Worm (Caenorhabditis elegans) whole organism, L4 larva: ENCODE measurements around the gene micu-1.
A peak's percentile ranks its signal among the peaks of the same experiment; 100 is the strongest.

ENCODE experiments used
- Y75B8A.6 ChIP-seq: fragments of 200-800 bp; sonication (Bioruptor generic); IDR thresholded peaks from 2 replicates; pipeline ENCODE4 v1.3.6; 2022; ENCODE audit warnings: missing genetic modification reagents, missing genetic modification characterization, missing compliant biosample characterization
- aha-1 ChIP-seq: fragments of 150-350 bp; peaks from one replicate; lab custom pipeline; 2014; ENCODE audit warnings: missing biosample characterization, missing genetic modification characterization
- ama-1 ChIP-seq: fragments of 150-350 bp; optimal IDR thresholded peaks from 2 replicates; lab custom pipeline; 2014; ENCODE audit warnings: inconsistent platforms, mixed read lengths
- ceh-82 ChIP-seq: sonication (generic microtip); optimal IDR thresholded peaks from 2 replicates; lab custom pipeline; 2017; ENCODE audit warnings: missing biosample characterization, missing genetic modification characterization
- ctbp-1 ChIP-seq: fragments of 200-800 bp; sonication (Bioruptor generic); IDR thresholded peaks from 2 replicates; pipeline ENCODE4 v1.3.6; 2022; ENCODE audit warnings: missing genetic modification reagents, missing genetic modification characterization, missing compliant biosample characterization
- dmd-9 ChIP-seq: fragments of 200-800 bp; sonication (Bioruptor generic); IDR thresholded peaks from 2 replicates; pipeline ENCODE4 v1.3.6; 2022; ENCODE audit warnings: missing genetic modification reagents, missing genetic modification characterization, missing compliant biosample characterization
- dpl-1 ChIP-seq: fragments of 150-350 bp; optimal IDR thresholded peaks from 2 replicates; lab custom pipeline; 2014; ENCODE audit warnings: missing biosample characterization, missing genetic modification reagents, missing genetic modification characterization
- dve-1 ChIP-seq: sonication (generic microtip); optimal IDR thresholded peaks from 2 replicates; lab custom pipeline; 2017; ENCODE audit warnings: antibody characterized with exemption, mild to moderate bottlenecking, missing genetic modification characterization, missing compliant biosample characterization; ENCODE audit not compliant: insufficient read depth
- fkh-10 ChIP-seq: fragments of 150-350 bp; optimal IDR thresholded peaks from 2 replicates; lab custom pipeline; 2014; ENCODE audit warnings: missing biosample characterization, missing genetic modification reagents, missing genetic modification characterization
- hif-1 ChIP-seq, 2 experiments: sonication (generic microtip); optimal IDR thresholded peaks; 2 replicates each; lab custom pipeline; 2016 to 2017; ENCODE audit warnings: missing compliant biosample characterization in 2 of 2, missing genetic modification characterization in 2 of 2, missing genetic modification reagents in 2 of 2, missing genotype in 2 of 2, mild to moderate bottlenecking in 1 of 2
- hmg-1.1 ChIP-seq: fragments of 200-800 bp; sonication (Bioruptor generic); IDR thresholded peaks from 2 replicates; pipeline ENCODE4 v1.3.6; 2022; ENCODE audit warnings: missing genetic modification reagents, missing genetic modification characterization, missing compliant biosample characterization
- lin-38 ChIP-seq: fragments of 200-800 bp; sonication (Bioruptor generic); IDR thresholded peaks from 2 replicates; pipeline ENCODE4 v1.3.6; 2022; ENCODE audit warnings: missing genetic modification reagents, missing genetic modification characterization, missing compliant biosample characterization
- lsy-2 ChIP-seq, 2 experiments: fragments of 150-350 bp in 1 of 2; sonication (generic microtip) in 1 of 2; optimal IDR thresholded peaks; 2 replicates each; lab custom pipeline; 2014 to 2017; ENCODE audit warnings: missing biosample characterization in 2 of 2, missing genetic modification characterization in 2 of 2
- mdt-29 ChIP-seq: fragments of 200-800 bp; sonication (Bioruptor generic); IDR thresholded peaks from 2 replicates; pipeline ENCODE4 v1.3.6; 2022; ENCODE audit warnings: missing genetic modification reagents, missing genetic modification characterization, missing compliant biosample characterization
- mep-1 ChIP-seq: fragments of 150-350 bp; sonication (generic microtip); optimal IDR thresholded peaks from 3 replicates; lab custom pipeline; 2014; ENCODE audit warnings: missing biosample characterization, missing genetic modification characterization
- mes-2 ChIP-seq: sonication (generic microtip); optimal IDR thresholded peaks from 2 replicates; lab custom pipeline; 2016; ENCODE audit warnings: missing genotype, mild to moderate bottlenecking, missing genetic modification characterization, missing compliant biosample characterization; ENCODE audit not compliant: poor library complexity, severe bottlenecking
- nhr-10 ChIP-seq: fragments of 150-350 bp; optimal IDR thresholded peaks from 2 replicates; lab custom pipeline; 2014; ENCODE audit warnings: missing biosample characterization, missing genetic modification characterization
- nhr-111 ChIP-seq: fragments of 200-800 bp; sonication (Bioruptor generic); optimal IDR thresholded peaks from 2 replicates; lab custom pipeline; 2018; ENCODE audit warnings: mild to moderate bottlenecking, missing genetic modification characterization, missing compliant biosample characterization
- nhr-6 ChIP-seq: fragments of 150-350 bp; optimal IDR thresholded peaks from 2 replicates; lab custom pipeline; 2014; ENCODE audit warnings: missing biosample characterization, missing genetic modification characterization
- pha-4 ChIP-seq, 2 experiments: fragments of 150-350 bp in 1 of 2; fragments of 200-800 bp in 1 of 2; sonication (Bioruptor generic) in 1 of 2; IDR thresholded peaks in 1 of 2; optimal IDR thresholded peaks in 1 of 2; 2 replicates each; pipeline versions ENCODE4 v1.3.6 to Lab custom; 2014 to 2022; ENCODE audit warnings: missing genetic modification characterization in 2 of 2, missing genetic modification reagents in 2 of 2, missing biosample characterization in 1 of 2, missing compliant biosample characterization in 1 of 2
- php-3 ChIP-seq: fragments of 200-800 bp; sonication (Bioruptor generic); IDR thresholded peaks from 2 replicates; pipeline ENCODE4 v1.3.6; 2022; ENCODE audit warnings: missing genetic modification reagents, missing genetic modification characterization, missing compliant biosample characterization
- set-16 ChIP-seq: fragments of 200-800 bp; sonication (Bioruptor generic); IDR thresholded peaks from 2 replicates; pipeline ENCODE4 v1.3.6; 2022; ENCODE audit warnings: missing genetic modification reagents, missing genetic modification characterization, missing compliant biosample characterization
- skn-1 ChIP-seq: fragments of 150-350 bp; optimal IDR thresholded peaks from 2 replicates; lab custom pipeline; 2014; ENCODE audit warnings: missing biosample characterization, missing genetic modification characterization
- snpc-1.2 ChIP-seq: fragments of 200-800 bp; sonication (Bioruptor generic); IDR thresholded peaks from 2 replicates; pipeline ENCODE4 v1.3.6; 2022; ENCODE audit warnings: missing genetic modification reagents, missing genetic modification characterization, missing compliant biosample characterization
- spr-3 ChIP-seq: fragments of 200-800 bp; sonication (Bioruptor generic); optimal IDR thresholded peaks from 2 replicates; lab custom pipeline; 2018; ENCODE audit warnings: mild to moderate bottlenecking, missing genetic modification characterization, missing compliant biosample characterization
- tag-97 ChIP-seq: fragments of 200-800 bp; sonication (Bioruptor generic); IDR thresholded peaks from 2 replicates; pipeline ENCODE4 v1.3.6; 2022; ENCODE audit warnings: missing genetic modification characterization, missing compliant biosample characterization
- unc-62 ChIP-seq, 3 experiments: fragments of 150-350 bp in 1 of 3; sonication (generic microtip); optimal IDR thresholded peaks in 2 of 3; peaks in 1 of 3; 1 replicate in 1 of 3; 2 replicates in 2 of 3; lab custom pipeline; 2014 to 2017; ENCODE audit warnings: missing biosample characterization in 3 of 3, missing genetic modification characterization in 3 of 3, missing genetic modification reagents in 3 of 3, missing genotype in 1 of 3
- zfp-3 ChIP-seq: fragments of 200-800 bp; sonication (Bioruptor generic); conservative IDR thresholded peaks from 2 replicates; pipeline ENCODE4 v1.3.6; 2022; ENCODE audit warnings: missing genetic modification reagents, missing genetic modification characterization, missing compliant biosample characterization

Gene micu-1

DNA sequence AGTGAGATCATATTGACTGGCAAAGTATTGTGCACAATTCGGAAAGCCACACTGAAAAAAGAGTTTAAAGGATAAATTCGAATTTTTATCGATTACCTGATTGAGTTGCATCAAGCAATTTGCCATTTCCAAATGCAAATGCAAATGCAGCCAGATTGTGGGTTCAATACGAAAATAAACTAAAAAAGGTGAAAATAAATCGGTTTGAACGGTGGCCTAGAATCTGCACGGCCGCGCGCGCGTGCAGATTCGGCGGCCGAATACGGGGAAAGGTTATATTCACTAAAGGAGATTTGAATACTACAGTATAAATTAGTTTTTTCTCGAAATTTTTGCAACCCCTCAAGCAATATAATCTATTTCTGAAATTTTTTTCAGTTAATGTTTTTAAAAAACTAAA is 8.4 kb upstream of the micu-1 start, which contains the start of gene Y67H2A.10:
Gene Y67H2A.10, minus strand, starts transcription at position 184 of the 400 bp plus-strand sequence.
- TF ChIP-seq fkh-10 (GFP tag; lab: Kevin White, UChicago): no peak
- peak in 1 of 2 experiments; percentile 45 for TF ChIP-seq lsy-2 (tag; optimal IDR thresholded peaks at IDR 0.05; lab: Kevin White, UChicago)
- peak; percentile 11 for TF ChIP-seq mep-1 (tag; lab: Kevin White, UChicago)
- peak; percentile 8 for TF ChIP-seq dve-1 (tag; lab: Kevin White, UChicago)
- TF ChIP-seq hif-1 (tag; optimal IDR thresholded peaks at IDR 0.05; lab: Kevin White, UChicago): peak in 1 of 2 experiments; percentile 64
- peak; percentile 90 for TF ChIP-seq mes-2
- peak; percentile 31 for TF ChIP-seq aha-1 (tag; lab: Kevin White, UChicago)
- no peak for TF ChIP-seq nhr-10 (tag; lab: Kevin White, UChicago)
- peak; percentile 37; the same call in 1 of the 2 replicates for TF ChIP-seq lin-38 (GFP tag; lab: Robert Waterston, UW)
- TF ChIP-seq hmg-1.1: no peak
- no peak for TF ChIP-seq nhr-6 (tag; lab: Kevin White, UChicago)
- TF ChIP-seq dpl-1: peak; percentile 44

ce11 chrIV:13290239-13290638 is 7.5 kb upstream of the micu-1 start:
- TF ChIP-seq snpc-1.2: 0 out of 2 replicates have a peak, but pooled peaks have one; percentile 7
- no peak for TF ChIP-seq skn-1 (tag; lab: Kevin White, UChicago)

DNA sequence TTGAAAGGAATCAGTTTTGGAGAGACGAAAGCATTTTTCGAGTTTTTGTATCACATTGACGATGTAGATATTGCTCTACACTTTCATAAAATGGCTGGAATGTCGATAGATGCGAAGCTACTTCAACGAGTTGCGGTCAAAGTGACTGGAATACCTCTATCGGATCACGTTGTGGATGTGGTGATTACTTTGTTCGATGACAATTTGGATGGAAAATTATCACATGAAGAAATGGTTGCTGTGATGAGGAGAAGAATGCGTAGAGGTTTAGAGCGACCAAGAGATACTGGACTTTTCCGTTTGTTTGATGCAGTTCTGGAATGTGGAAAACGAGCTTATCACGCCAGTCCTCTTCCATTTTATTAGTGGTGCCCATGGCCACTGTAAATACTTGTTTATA is 1.9 kb downstream of the micu-1 start:
- TF ChIP-seq aha-1 (tag; lab: Kevin White, UChicago): peak; percentile 55
- peak in 1 of 2 experiments; percentile 85 for TF ChIP-seq unc-62 (GFP tag; optimal IDR thresholded peaks at IDR 0.05 in 1 of 2; lab: Kevin White, UChicago)
- no peak for TF ChIP-seq unc-62 (tag; optimal IDR thresholded peaks at IDR 0.05; lab: Kevin White, UChicago)
- no peak for TF ChIP-seq php-3 (GFP tag; lab: Robert Waterston, UW)
- TF ChIP-seq tag-97 (GFP tag; lab: Robert Waterston, UW): no peak
- TF ChIP-seq, all 104 proteins: peak for 2

ce11 chrIV:13300109-13300508 is 2.4 kb downstream of the micu-1 start, which contains the start of gene kdp-1:
kdp-1 (plus strand) TSS chrIV:13300188.
- TF ChIP-seq dmd-9 (0 out of 2 replicates have a peak, but pooled peaks have one; percentile 27), lin-38 (GFP tag; lab: Robert Waterston, UW) (peak; percentile 58), pha-4 (GFP tag; IDR thresholded peaks at IDR 0.05; lab: Robert Waterston, UW) (peak; percentile 34; the same call in 1 of the 2 replicates), pha-4 (tag; optimal IDR thresholded peaks at IDR 0.05; lab: Kevin White, UChicago) (no peak), aha-1 (tag; lab: Kevin White, UChicago) (no peak), set-16 (peak; percentile 74), ama-1 (lab: Kevin White, UChicago) (peak; percentile 69), zfp-3 (GFP tag; lab: Robert Waterston, UW) (no peak), mdt-29 (GFP tag; lab: Robert Waterston, UW) (0 out of 2 replicates have a peak, but pooled peaks have one; percentile 15)

- TF ChIP-seq aha-1 (tag; lab: Kevin White, UChicago): peak; percentile 73
- TF ChIP-seq nhr-111 (GFP tag; lab: Kevin White, UChicago): no peak
- peak; percentile 24 for TF ChIP-seq mes-2
- TF ChIP-seq lin-38 (GFP tag; lab: Robert Waterston, UW): peak; percentile 49
- TF ChIP-seq spr-3 (GFP tag; lab: Kevin White, UChicago): no peak
- TF ChIP-seq ama-1 (lab: Kevin White, UChicago): peak; percentile 51
- TF ChIP-seq, all 104 proteins: peak for 4
Observed at ce11 chrIV:13300591-13300990, 2.9 kb downstream of the micu-1 start, which contains the start of gene csn-6. csn-6 (plus strand) TSS chrIV:13300824.

ce11 chrIV:13303442-13303841 is 5.7 kb downstream of the micu-1 start, which contains the start of gene Y67H2A.7:
Y67H2A.7 (plus strand) TSS chrIV:13303742.
- no peak for TF ChIP-seq Y75B8A.6 (GFP tag; lab: Robert Waterston, UW)
- TF ChIP-seq ctbp-1 (GFP tag; lab: Robert Waterston, UW): no peak
- TF ChIP-seq ceh-82: no peak
